Fruit fly (Drosophila melanogaster): ENCODE measurements around the gene CG6163.

DNA sequence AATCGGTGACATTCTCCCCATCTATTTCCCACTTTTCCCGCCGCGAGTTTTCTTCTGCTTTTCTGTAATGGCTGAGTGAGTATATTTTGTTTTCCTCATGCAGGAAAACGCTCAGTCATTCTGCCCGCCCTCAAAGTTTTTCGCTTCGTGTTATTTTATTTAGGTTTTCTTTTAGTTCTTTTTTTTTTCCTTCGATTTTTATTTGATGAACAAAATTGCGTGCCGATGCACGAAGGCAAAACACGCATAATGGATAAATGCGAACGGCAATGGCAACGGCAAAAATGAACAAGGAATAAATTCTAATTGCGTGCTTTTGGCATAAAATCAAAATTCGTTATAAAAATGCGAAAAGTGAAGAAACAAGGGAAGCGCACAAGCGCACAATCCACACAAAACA, 7.8 kb upstream of the CG6163 start:
- TF ChIP-seq CG14655 (GFP tag; optimal IDR thresholded peaks at IDR 0.05) (no peak), CG13204 (GFP tag; optimal IDR thresholded peaks at IDR 0.05) (no peak)

Measured in whole organism, pupa.